Worm (Caenorhabditis elegans): ENCODE measurements around the gene lgc-31.

ce11 chrV:15487764-15488163, 34.1 kb downstream of the lgc-31 start, which contains the start of gene srw-21:
- TF ChIP-seq lin-13 (GFP tag; optimal IDR thresholded peaks at IDR 0.05), result no peak
- TF ChIP-seq aly-2 (tag; optimal IDR thresholded peaks at IDR 0.05), result no peak
- TF ChIP-seq nhr-12 (tag; optimal IDR thresholded peaks at IDR 0.05), result no peak
- no peak for TF ChIP-seq R02D3.7 (tag; optimal IDR thresholded peaks at IDR 0.05)
- no peak for TF ChIP-seq ztf-1 (GFP tag; conservative IDR thresholded peaks at IDR 0.05)
- no peak for TF ChIP-seq nhr-237 (tag; optimal IDR thresholded peaks at IDR 0.05)
- TF ChIP-seq mdl-1 (tag; optimal IDR thresholded peaks at IDR 0.05), result no peak
- no peak for TF ChIP-seq ama-1 (optimal IDR thresholded peaks at IDR 0.05)
- no peak for TF ChIP-seq mab-5 (tag; optimal IDR thresholded peaks at IDR 0.05)
- TF ChIP-seq ztf-4 (tag; optimal IDR thresholded peaks at IDR 0.05), result no peak
